Worm (Caenorhabditis elegans): ENCODE measurements around the gene C54D10.3.

C54D10.3 gene

ce11 chrV:12410416-12411001, 7.9 kb upstream of the C54D10.3 start, which contains the start of gene hrg-2:
Gene hrg-2, minus strand, starts transcription at chrV:12410513.
- TF ChIP-seq unc-62 (GFP tag; optimal IDR thresholded peaks at IDR 0.05): no peak

- TF ChIP-seq unc-62 (GFP tag; optimal IDR thresholded peaks at IDR 0.05): no peak
These were observed 6.5 kb upstream of the C54D10.3 start, which contains the start of gene cdr-7 for ce11 chrV:12411909-12412308. Gene cdr-7, minus strand, starts transcription at chrV:12412113.

- no peak for TF ChIP-seq unc-62 (GFP tag; optimal IDR thresholded peaks at IDR 0.05)
These were observed 6.1 kb upstream of the C54D10.3 start for ce11 chrV:12412321-12412720.

- no peak for TF ChIP-seq unc-62 (GFP tag; optimal IDR thresholded peaks at IDR 0.05)
These were observed 4.7 kb upstream of the C54D10.3 start, which contains the start of gene cdr-6 for ce11 chrV:12413651-12414114. Gene cdr-6, minus strand, starts transcription at chrV:12413701.

- TF ChIP-seq unc-62 (GFP tag; optimal IDR thresholded peaks at IDR 0.05): no peak
These were observed 4.0 kb upstream of the C54D10.3 start for ce11 chrV:12414362-12414761.

- no peak for TF ChIP-seq unc-62 (GFP tag; optimal IDR thresholded peaks at IDR 0.05)
These were observed 2.7 kb upstream of the C54D10.3 start, which contains the start of gene cdr-2 for ce11 chrV:12415656-12416055. Gene cdr-2, minus strand, starts transcription at chrV:12415709.

- TF ChIP-seq unc-62 (GFP tag; optimal IDR thresholded peaks at IDR 0.05): no peak
These were observed 1.1 kb upstream of the C54D10.3 start, which contains the start of gene cdr-3 for ce11 chrV:12417277-12417676. Gene cdr-3, minus strand, starts transcription at chrV:12417377.

- no peak for TF ChIP-seq unc-62 (GFP tag; optimal IDR thresholded peaks at IDR 0.05)
These were observed 2.5 kb downstream of the C54D10.3 start, which contains the start of gene C54D10.4 for ce11 chrV:12420843-12421242. Gene C54D10.4, minus strand, starts transcription at chrV:12420943.

- no peak for TF ChIP-seq unc-62 (GFP tag; optimal IDR thresholded peaks at IDR 0.05)
These were observed 3.0 kb downstream of the C54D10.3 start for ce11 chrV:12421360-12421759.

ce11 chrV:12427826-12428225, 9.4 kb downstream of the C54D10.3 start:
- no peak for TF ChIP-seq unc-62 (GFP tag; optimal IDR thresholded peaks at IDR 0.05)

- no peak for TF ChIP-seq unc-62 (GFP tag; optimal IDR thresholded peaks at IDR 0.05)
These were observed 10.6 kb downstream of the C54D10.3 start, which contains the start of gene C54D10.5 for ce11 chrV:12429039-12429438. Gene C54D10.5, plus strand, starts transcription at chrV:12429339.

ce11 chrV:12432111-12432510, 13.7 kb downstream of the C54D10.3 start, which contains the start of gene C54D10.13:
Gene C54D10.13, minus strand, starts transcription at chrV:12432289.
- TF ChIP-seq unc-62 (GFP tag; optimal IDR thresholded peaks at IDR 0.05): no peak

- TF ChIP-seq unc-62 (GFP tag; optimal IDR thresholded peaks at IDR 0.05): no peak
These were observed 14.7 kb downstream of the C54D10.3 start for ce11 chrV:12433105-12433504.

- TF ChIP-seq unc-62 (GFP tag; optimal IDR thresholded peaks at IDR 0.05): no peak
These were observed 15.3 kb downstream of the C54D10.3 start, which contains the start of gene srh-25 for ce11 chrV:12433717-12434116. Gene srh-25, minus strand, starts transcription at chrV:12433817.

- no peak for TF ChIP-seq unc-62 (GFP tag; optimal IDR thresholded peaks at IDR 0.05)
These were observed 23.0 kb downstream of the C54D10.3 start, which contains the start of gene pals-37 for ce11 chrV:12441420-12441819. Gene pals-37, minus strand, starts transcription at chrV:12441520.

ce11 chrV:12443754-12444153, 25.4 kb downstream of the C54D10.3 start, which contains the start of gene pals-39:
Gene pals-39, minus strand, starts transcription at chrV:12443854.
- TF ChIP-seq unc-62 (GFP tag; optimal IDR thresholded peaks at IDR 0.05): no peak

- TF ChIP-seq unc-62 (GFP tag; optimal IDR thresholded peaks at IDR 0.05): no peak
These were observed 28.5 kb downstream of the C54D10.3 start, which contains the start of the genes pals-38 and C54D10.9 for ce11 chrV:12446895-12447294. Gene pals-38, minus strand, starts transcription at chrV:12446995. Gene C54D10.9, plus strand, starts transcription at chrV:12447153.
